Worm (Caenorhabditis elegans): Measurements from ENCODE around the gene dgk-4.
A peak's percentile ranks its signal among the peaks of the same experiment; 100 is the strongest.

Gene dgk-4

DNA sequence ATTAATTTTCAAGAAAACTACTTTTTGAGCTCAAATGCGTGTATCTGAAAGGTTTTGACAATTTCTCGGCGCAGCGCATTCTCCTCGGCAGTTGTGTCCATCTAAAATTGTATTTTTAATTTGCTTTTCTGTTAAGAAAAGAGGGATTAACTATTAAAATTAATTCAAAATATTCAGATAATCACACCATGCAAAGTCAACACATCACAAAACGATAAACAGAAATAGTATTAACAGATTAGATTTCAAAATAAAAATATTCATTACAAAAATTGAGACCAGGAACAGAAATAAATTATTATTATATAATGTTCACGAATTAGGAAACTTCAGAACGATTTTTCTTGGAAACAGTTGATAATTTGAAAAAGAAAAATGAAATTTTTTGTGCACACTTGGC lies 55.4 kb downstream of the dgk-4 start, which contains the start of gene pole-2:
pole-2 (minus strand) TSS at position 101 of the 400 bp plus-strand sequence.
- no peak for TF ChIP-seq C34F6.9 (tag; optimal IDR thresholded peaks at IDR 0.05)
- TF ChIP-seq nhr-10 (tag; optimal IDR thresholded peaks at IDR 0.05), result no peak

DNA sequence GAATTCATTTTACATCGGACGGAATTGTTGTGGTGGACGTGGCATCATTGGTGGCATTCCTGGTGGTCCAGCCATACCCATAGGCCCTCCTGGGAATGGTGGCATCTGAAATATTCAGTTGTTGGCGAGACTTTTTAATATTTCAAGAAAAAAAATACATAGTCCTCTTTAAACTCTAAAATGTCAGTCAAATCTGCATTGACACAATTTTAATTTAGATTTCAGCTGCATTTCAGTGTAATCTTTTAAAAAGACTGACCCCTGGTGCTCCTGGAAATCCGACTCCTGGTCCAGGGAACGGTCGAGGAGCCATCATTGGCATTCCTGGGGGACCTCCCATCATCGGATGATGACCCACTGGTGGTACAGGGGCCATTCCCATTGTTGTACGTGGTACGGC lies 55.8 kb downstream of the dgk-4 start:
- TF ChIP-seq egl-27 (tag; optimal IDR thresholded peaks at IDR 0.05) (no peak), skn-1 (tag; optimal IDR thresholded peaks at IDR 0.05) (no peak), mbf-1 (tag; optimal IDR thresholded peaks at IDR 0.05) (no peak), ceh-82 (tag; optimal IDR thresholded peaks at IDR 0.05) (no peak), crh-2 (tag; optimal IDR thresholded peaks at IDR 0.05) (no peak), nhr-23 (tag; optimal IDR thresholded peaks at IDR 0.05) (no peak), ZK546.5 (tag; optimal IDR thresholded peaks at IDR 0.05) (no peak), ztf-1 (GFP tag; conservative IDR thresholded peaks at IDR 0.05) (no peak), mdl-1 (tag; optimal IDR thresholded peaks at IDR 0.05) (no peak), nhr-129 (tag; optimal IDR thresholded peaks at IDR 0.05) (no peak), F13H6.1 (tag; optimal IDR thresholded peaks at IDR 0.05) (no peak), sem-4 (tag; optimal IDR thresholded peaks at IDR 0.05) (no peak), lin-39 (tag; optimal IDR thresholded peaks at IDR 0.05) (no peak), unc-55 (GFP tag; optimal IDR thresholded peaks at IDR 0.05) (no peak), gmeb-1 (tag; optimal IDR thresholded peaks at IDR 0.05) (no peak), nhr-21 (tag; optimal IDR thresholded peaks at IDR 0.05) (no peak)

DNA sequence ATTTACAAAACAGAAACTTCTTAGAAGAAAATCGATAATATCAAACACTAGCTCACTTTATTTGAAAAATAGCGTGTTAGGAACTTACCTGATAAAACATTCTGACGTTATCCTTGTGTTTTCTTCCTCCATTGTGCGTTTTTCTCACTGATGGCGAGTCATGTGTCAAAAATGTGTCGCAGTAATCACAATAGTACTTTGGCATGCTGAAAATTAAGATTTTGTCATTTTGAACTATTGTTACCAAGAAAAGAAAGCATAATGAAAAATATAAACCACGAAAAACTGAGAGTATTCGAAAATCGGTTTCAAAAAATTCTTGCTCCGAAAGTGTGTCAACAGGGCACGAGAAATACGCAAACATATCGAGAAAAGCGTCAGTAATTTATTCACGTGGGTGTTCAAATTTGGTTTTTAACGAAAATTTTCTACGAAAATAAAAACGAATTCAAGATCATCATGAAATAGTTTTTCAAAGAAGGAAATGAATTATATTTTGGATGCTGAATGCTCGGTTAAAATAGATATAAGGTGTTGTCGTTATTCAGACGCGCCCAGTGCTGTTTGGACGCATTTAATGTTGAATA lies 56.6 kb downstream of the dgk-4 start, which contains the start of gene snrp-3:
snrp-3 (minus strand) TSS at position 206 of the 587 bp plus-strand sequence.
- TF ChIP-seq nhr-23 (tag; optimal IDR thresholded peaks at IDR 0.05) (no peak), unc-62 (GFP tag; optimal IDR thresholded peaks at IDR 0.05) (no peak), mbf-1 (tag; optimal IDR thresholded peaks at IDR 0.05) (no peak), gmeb-1 (tag; optimal IDR thresholded peaks at IDR 0.05) (peak; percentile 97), fos-1 (tag; optimal IDR thresholded peaks at IDR 0.05) (peak; percentile 43), elt-1 (tag; optimal IDR thresholded peaks at IDR 0.05) (no peak), nhr-11 (tag; optimal IDR thresholded peaks at IDR 0.05) (no peak), elt-3 (tag; optimal IDR thresholded peaks at IDR 0.05) (no peak), nhr-25 (tag; optimal IDR thresholded peaks at IDR 0.05) (peak; percentile 90), ceh-16 (tag; optimal IDR thresholded peaks at IDR 0.05) (no peak), sma-9 (GFP tag; optimal IDR thresholded peaks at IDR 0.05) (peak; percentile 79), sma-9 (tag; optimal IDR thresholded peaks at IDR 0.05) (no peak), unc-55 (GFP tag; optimal IDR thresholded peaks at IDR 0.05) (peak; percentile 94), nhr-10 (tag; optimal IDR thresholded peaks at IDR 0.05) (peak; percentile 48), alr-1 (tag; optimal IDR thresholded peaks at IDR 0.05) (no peak), crh-2 (tag; optimal IDR thresholded peaks at IDR 0.05) (peak; percentile 86), ztf-4 (tag; optimal IDR thresholded peaks at IDR 0.05) (peak; percentile 30), zag-1 (tag; optimal IDR thresholded peaks at IDR 0.05) (peak; percentile 32), mab-5 (tag; optimal IDR thresholded peaks at IDR 0.05) (peak; percentile 73), aly-2 (tag; optimal IDR thresholded peaks at IDR 0.05) (no peak), blmp-1 (tag; optimal IDR thresholded peaks at IDR 0.05; ENCODE audit: insufficient read depth) (no peak), dmd-4 (tag; optimal IDR thresholded peaks at IDR 0.05) (no peak), R02D3.7 (tag; optimal IDR thresholded peaks at IDR 0.05) (peak; percentile 16), snpc-4 (tag; optimal IDR thresholded peaks at IDR 0.05) (peak; percentile 55), ZK546.5 (tag; optimal IDR thresholded peaks at IDR 0.05) (no peak), Y55F3AM.14 (GFP tag; optimal IDR thresholded peaks at IDR 0.05) (no peak), lin-39 (tag; optimal IDR thresholded peaks at IDR 0.05) (no peak), C34F6.9 (tag; optimal IDR thresholded peaks at IDR 0.05) (peak; percentile 96), peb-1 (tag; optimal IDR thresholded peaks at IDR 0.05) (no peak), ztf-1 (GFP tag; conservative IDR thresholded peaks at IDR 0.05) (no peak), nhr-12 (tag; optimal IDR thresholded peaks at IDR 0.05) (no peak), nhr-6 (tag; optimal IDR thresholded peaks at IDR 0.05) (peak; percentile 78), unc-39 (tag; optimal IDR thresholded peaks at IDR 0.05) (no peak), ztf-11 (tag; optimal IDR thresholded peaks at IDR 0.05) (no peak), nhr-21 (tag; optimal IDR thresholded peaks at IDR 0.05) (peak; percentile 78), lsy-2 (tag; optimal IDR thresholded peaks at IDR 0.05) (peak; percentile 85 to 94), lin-13 (GFP tag; optimal IDR thresholded peaks at IDR 0.05) (peak; percentile 86), ceh-82 (tag; optimal IDR thresholded peaks at IDR 0.05) (no peak), nhr-77 (tag; optimal IDR thresholded peaks at IDR 0.05) (no peak), skn-1 (tag; optimal IDR thresholded peaks at IDR 0.05) (no peak), nhr-237 (tag; optimal IDR thresholded peaks at IDR 0.05) (no peak), nhr-129 (tag; optimal IDR thresholded peaks at IDR 0.05) (peak; percentile 79), egl-27 (tag; optimal IDR thresholded peaks at IDR 0.05) (peak; percentile 66), lin-11 (tag; optimal IDR thresholded peaks at IDR 0.05) (no peak), sem-4 (tag; optimal IDR thresholded peaks at IDR 0.05) (peak; percentile 62), F13H6.1 (tag; optimal IDR thresholded peaks at IDR 0.05) (peak; percentile 83), mdl-1 (tag; optimal IDR thresholded peaks at IDR 0.05) (peak in 1 of 2 experiments; percentile 75), sma-3 (GFP tag; optimal IDR thresholded peaks at IDR 0.05) (peak; percentile 71)
